Fruit fly (Drosophila melanogaster) whole organism, pupa: ENCODE data around the gene Swt1.

Experiments
- CG15710 ChIP-seq: fragments of 200-800 bp; sonication (Bioruptor generic); optimal IDR thresholded peaks from 2 replicates; lab custom pipeline; 2018; ENCODE audit warnings: missing biosample characterization, mild to moderate bottlenecking, missing genetic modification characterization, moderate library complexity
- CG4496 ChIP-seq: fragments of 200-800 bp; sonication (Bioruptor generic); IDR thresholded peaks from 3 replicates; pipeline ENCODE4 v1.3.6; 2022; ENCODE audit warnings: missing biosample characterization, missing genetic modification characterization
- CG8159 ChIP-seq: fragments of 200-800 bp; sonication (Bioruptor generic); optimal IDR thresholded peaks from 3 replicates; lab custom pipeline; 2018; ENCODE audit warnings: missing biosample characterization, mild to moderate bottlenecking, missing genetic modification characterization, moderate library complexity
- CG9948 ChIP-seq: fragments of 200-800 bp; sonication (Bioruptor generic); optimal IDR thresholded peaks from 2 replicates; lab custom pipeline; 2018; ENCODE audit warnings: missing biosample characterization, mild to moderate bottlenecking, missing genetic modification characterization, moderate library complexity
- D1 ChIP-seq: fragments of 200-800 bp; sonication (Bioruptor generic); optimal IDR thresholded peaks from 2 replicates; lab custom pipeline; 2018; ENCODE audit warnings: missing biosample characterization, mild to moderate bottlenecking, missing genetic modification characterization, moderate library complexity

dm6 chrX:18063144-18063772 is 27.1 kb downstream of the Swt1 start, which contains the start of gene Sh:
- TF ChIP-seq CG8159 (tag; lab: Kevin White, UChicago) (no peak), D1 (no peak), CG15710 (tag; lab: Kevin White, UChicago) (no peak), CG4496 (GFP tag; lab: Robert Waterston, UW) (0 out of 3 replicates have a peak, but pooled peaks have one; percentile 14), CG9948 (tag; lab: Kevin White, UChicago) (no peak)
